Fruit fly (Drosophila melanogaster) Kc167 (cell line): ENCODE data around the gene dome.

Experiments
- h ChIP-seq: fragments of >200 bp; optimal IDR thresholded peaks from 3 replicates; lab custom pipeline; 2018; ENCODE audit warnings: missing external identifiers
- insv ChIP-seq: fragments of >200 bp; optimal IDR thresholded peaks from 3 replicates; lab custom pipeline; 2018; ENCODE audit warnings: missing external identifiers

DNA sequence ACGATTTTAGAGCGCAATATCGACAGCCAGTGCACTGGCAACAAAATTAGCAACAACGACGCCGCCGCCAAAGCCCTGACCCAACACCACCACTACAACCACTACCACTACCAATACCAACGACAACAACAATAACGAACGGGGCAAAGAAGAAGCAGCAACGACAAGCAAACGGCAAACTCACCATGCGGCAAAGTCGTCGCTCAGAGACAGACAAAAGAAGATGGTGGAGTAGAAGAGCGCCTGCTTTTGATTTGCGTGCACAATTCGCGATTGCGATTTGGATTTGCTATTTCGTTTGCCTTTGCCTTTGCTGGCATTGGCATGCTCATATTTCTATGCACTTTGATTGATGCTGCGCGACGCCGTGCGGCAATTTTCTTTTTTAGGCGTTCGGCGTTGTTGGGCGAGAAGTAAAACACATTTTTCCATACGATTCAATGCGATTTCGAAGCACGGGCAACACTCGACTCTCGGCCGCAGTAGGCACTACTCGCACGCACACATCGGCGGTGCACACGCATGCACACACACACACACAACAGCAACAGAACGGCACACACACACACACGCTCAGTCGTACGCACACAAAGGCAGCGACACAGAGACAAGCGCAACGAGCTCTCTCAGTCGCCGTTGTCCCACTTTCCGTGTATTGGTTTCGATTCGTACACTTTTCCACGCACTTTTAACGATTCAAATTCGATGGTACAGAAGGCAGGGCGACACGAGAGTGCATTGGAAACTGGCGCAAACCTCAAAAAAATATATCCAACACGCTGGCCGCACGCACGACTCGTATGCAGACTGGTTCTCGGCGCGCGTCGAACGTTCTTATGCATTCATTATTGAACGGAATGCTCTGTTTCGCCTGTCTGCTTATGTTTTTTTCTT, 45.6 kb downstream of the dome start:
- TF ChIP-seq insv (lab: Kevin White, UChicago) (no peak), h (lab: Kevin White, UChicago) (no peak)
